Worm (Caenorhabditis elegans) whole organism, mixed stage, embryonic: ENCODE results near the gene polk-1.

ENCODE experiments used
- lin-13 ChIP-seq: fragments of 150-350 bp; optimal IDR thresholded peaks from 2 replicates; lab custom pipeline; 2014; ENCODE audit warnings: missing biosample characterization, missing genetic modification characterization
- nhr-12 ChIP-seq: fragments of 150-350 bp; optimal IDR thresholded peaks from 2 replicates; lab custom pipeline; 2014; ENCODE audit warnings: missing biosample characterization, missing genetic modification characterization
- nhr-2 ChIP-seq: fragments of 150-350 bp; optimal IDR thresholded peaks from 2 replicates; lab custom pipeline; 2014; ENCODE audit warnings: missing biosample characterization, missing genetic modification characterization
- snpc-4 ChIP-seq: fragments of 150-350 bp; optimal IDR thresholded peaks from 2 replicates; lab custom pipeline; 2014; ENCODE audit warnings: missing biosample characterization, missing genetic modification characterization

DNA sequence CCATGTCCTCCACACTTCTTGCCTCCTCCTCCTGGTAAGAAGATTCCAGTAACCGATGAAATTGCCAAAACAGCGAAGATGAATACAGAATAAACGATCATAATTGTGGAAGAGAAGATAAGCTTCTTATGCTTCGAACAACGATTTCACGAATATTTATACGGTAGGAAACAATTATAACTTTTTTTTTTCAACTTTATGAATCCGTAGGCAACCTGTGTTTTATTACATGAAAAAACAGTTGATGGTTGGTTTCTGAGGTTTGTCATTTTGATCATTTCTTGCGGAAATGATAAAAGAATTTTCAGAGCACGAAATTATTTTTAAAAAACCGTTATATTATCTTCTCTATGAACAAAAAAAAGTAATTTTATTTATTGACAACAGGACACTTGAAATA, 37.5 kb downstream of the polk-1 start, which contains the start of gene fipr-16:
- TF ChIP-seq nhr-12 (tag; lab: Kevin White, UChicago): no peak
- no peak for TF ChIP-seq snpc-4 (tag; lab: Kevin White, UChicago)
- TF ChIP-seq nhr-2: no peak
- no peak for TF ChIP-seq lin-13
